Worm (Caenorhabditis elegans): ENCODE results near the gene cyk-4.

DNA sequence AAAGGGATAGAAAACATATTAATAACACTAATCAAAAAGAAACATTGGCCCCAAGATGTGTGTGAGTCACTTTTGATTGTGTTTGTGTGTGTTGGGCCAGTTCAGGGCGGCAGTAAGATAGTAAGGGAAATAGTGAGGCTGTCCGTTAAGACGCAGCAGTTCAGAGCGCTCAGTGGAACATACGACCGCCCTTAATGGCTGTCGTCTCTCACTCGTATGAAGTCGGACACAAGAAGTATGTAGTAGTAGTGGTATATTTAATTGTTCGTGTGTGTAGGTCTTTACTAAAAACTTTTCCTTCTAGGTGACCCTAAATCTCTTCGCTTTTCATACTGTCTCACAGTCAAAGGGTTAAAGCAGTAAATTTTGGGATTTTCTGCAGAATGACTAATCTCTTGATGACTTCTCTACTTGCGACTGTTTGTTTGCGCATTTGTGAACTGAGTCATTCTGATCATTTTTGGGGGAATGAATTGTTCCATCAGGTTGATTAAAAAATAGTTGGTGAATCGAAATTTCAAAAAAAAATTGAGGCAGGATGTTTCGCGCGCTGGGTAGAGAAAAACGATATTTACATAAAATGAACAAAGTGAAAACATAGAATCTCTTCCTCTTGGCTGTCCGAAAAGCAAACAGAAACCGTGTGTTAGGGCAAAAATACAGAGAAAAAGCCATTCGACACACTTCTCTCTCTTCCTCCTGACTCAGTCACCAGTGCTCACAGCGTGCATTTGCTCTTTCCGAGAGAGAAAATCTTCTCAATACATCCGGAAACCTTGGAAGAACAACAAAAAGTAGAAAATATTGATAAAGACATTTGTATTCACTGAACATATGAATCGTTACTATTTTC is 7.5 kb downstream of the cyk-4 start:
- TF ChIP-seq ceh-82 (tag; optimal IDR thresholded peaks at IDR 0.05) (no peak), lin-39 (tag; optimal IDR thresholded peaks at IDR 0.05) (peak; percentile 19), nhr-23 (tag; optimal IDR thresholded peaks at IDR 0.05) (peak; percentile 56), nhr-11 (tag; optimal IDR thresholded peaks at IDR 0.05) (no peak), ceh-9 (tag; optimal IDR thresholded peaks at IDR 0.05) (no peak), ama-1 (optimal IDR thresholded peaks at IDR 0.05) (peak; percentile 57), fkh-10 (GFP tag; optimal IDR thresholded peaks at IDR 0.05) (no peak), pqm-1 (tag; optimal IDR thresholded peaks at IDR 0.05) (peak; percentile 44), lin-15B (tag; optimal IDR thresholded peaks at IDR 0.05) (no peak), nhr-12 (tag; optimal IDR thresholded peaks at IDR 0.05) (no peak), zag-1 (tag; optimal IDR thresholded peaks at IDR 0.05) (no peak)
